Fruit fly (Drosophila melanogaster) S2 (cell line): Measurements from ENCODE around the gene SP555.

ENCODE experiments used
- CG8478 ChIP-seq: fragments of >200 bp; optimal IDR thresholded peaks from 2 replicates; lab custom pipeline; 2018
- CTCF ChIP-seq, 2 experiments: fragments of >200 bp; optimal IDR thresholded peaks; 2 replicates each; lab custom pipeline; 2018

Gene SP555

dm6 chr2L:5086905-5087522 lies 49.5 kb downstream of the SP555 start:
- TF ChIP-seq CTCF (optimal IDR thresholded peaks at IDR 0.05; lab: Kevin White, UChicago) (no peak), CG8478 (lab: Kevin White, UChicago) (no peak)

dm6 chr2L:5088649-5089270 lies 51.3 kb downstream of the SP555 start:
- TF ChIP-seq CTCF (optimal IDR thresholded peaks at IDR 0.05; lab: Kevin White, UChicago) (no peak), CG8478 (lab: Kevin White, UChicago) (no peak)

DNA sequence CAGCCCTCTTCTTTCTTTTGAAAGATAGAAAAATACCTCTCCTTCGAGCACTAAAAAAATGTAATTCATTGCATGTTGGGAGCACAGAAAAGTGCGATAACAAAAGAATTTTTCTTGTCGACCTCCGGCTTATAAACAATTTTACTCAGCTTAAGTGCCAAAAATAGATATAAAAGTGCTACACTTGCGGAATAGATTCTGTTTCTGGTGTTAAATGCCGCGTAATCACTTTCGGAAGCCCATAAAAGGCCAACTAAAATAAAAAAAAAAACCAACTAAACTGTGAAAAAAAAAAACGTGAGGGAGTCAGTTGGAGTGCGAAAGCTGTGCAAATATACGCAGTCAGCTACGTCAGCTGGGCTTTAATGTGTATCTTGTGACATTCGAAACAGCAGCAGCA lies 52.1 kb downstream of the SP555 start:
- TF ChIP-seq CG8478 (lab: Kevin White, UChicago) (no peak), CTCF (optimal IDR thresholded peaks at IDR 0.05; lab: Kevin White, UChicago) (no peak)

DNA sequence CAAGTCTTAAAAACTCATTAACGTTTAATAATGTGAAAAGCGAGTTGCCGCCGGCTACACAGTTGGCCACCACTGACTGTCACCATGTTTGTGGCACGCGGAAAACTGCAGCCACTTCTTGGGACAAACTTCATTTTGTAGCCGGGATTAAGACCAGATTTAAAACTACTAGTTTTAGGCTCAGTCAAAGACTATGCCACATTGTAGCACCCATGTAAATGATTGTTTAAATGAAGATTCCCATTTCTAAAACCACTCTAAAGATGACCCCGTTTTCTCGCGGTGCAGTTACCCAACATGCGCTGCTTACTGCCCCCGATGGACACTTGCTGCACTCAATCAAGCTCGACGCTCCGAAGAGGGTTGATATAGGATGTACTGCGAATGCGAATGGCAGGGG lies 52.8 kb downstream of the SP555 start:
- no peak for TF ChIP-seq CG8478 (lab: Kevin White, UChicago)
- no peak for TF ChIP-seq CTCF (optimal IDR thresholded peaks at IDR 0.05; lab: Kevin White, UChicago)
